Fruit fly (Drosophila melanogaster) S2 (cell line): ENCODE data around the gene CG3739.

Experiments used
- CG8478 ChIP-seq: fragments of >200 bp; optimal IDR thresholded peaks from 2 replicates; lab custom pipeline; 2018
- CTCF ChIP-seq, 2 experiments: fragments of >200 bp; optimal IDR thresholded peaks; 2 replicates each; lab custom pipeline; 2018

dm6 chr3R:19343534-19344325 is 49.4 kb upstream of the CG3739 start:
- TF ChIP-seq CTCF (optimal IDR thresholded peaks at IDR 0.05; lab: Kevin White, UChicago) (no peak), CG8478 (lab: Kevin White, UChicago) (no peak)
